In genomic region chr3R:16228719-16229704, dm6 we compare ENCODE assay signal across 5 fruit fly cellular contexts.
TF ChIP-seq lines count a peak whose summit lies in the region.

No protein-coding gene starts in this region.

- no peak for TF ChIP-seq CTCF in whole organism, embryonic (GFP tag; optimal IDR thresholded peaks at IDR 0.05; lab: Kevin White, UChicago)

TF ChIP-seq in whole organism, adult, 20 proteins besides CTCF, POLR2A, EP300 and RAD21:
- no peak for TF ChIP-seq CG7101 (tag; optimal IDR thresholded peaks at IDR 0.05; lab: Kevin White, UChicago)
- peak; percentile 44 for TF ChIP-seq tj (GFP tag; optimal IDR thresholded peaks at IDR 0.05; lab: Kevin White, UChicago)
- peak; percentile 74 for TF ChIP-seq Mnt (GFP tag; optimal IDR thresholded peaks at IDR 0.05; lab: Kevin White, UChicago)
- no peak for TF ChIP-seq CG1620 (GFP tag; optimal IDR thresholded peaks at IDR 0.05; lab: Kevin White, UChicago)
- TF ChIP-seq bab1 (GFP tag; optimal IDR thresholded peaks at IDR 0.05; lab: Kevin White, UChicago), result no peak
- TF ChIP-seq Clk (GFP tag; optimal IDR thresholded peaks at IDR 0.05; lab: Kevin White, UChicago), result no peak
- peak; percentile 70 for TF ChIP-seq kay (GFP tag; lab: Kevin White, UChicago; ENCODE audit: borderline replicate concordance)
- no peak for TF ChIP-seq cnc (optimal IDR thresholded peaks at IDR 0.05; lab: Kevin White, UChicago)
- peak; percentile 56 for TF ChIP-seq cic (GFP tag; optimal IDR thresholded peaks at IDR 0.05; lab: Kevin White, UChicago)

TF ChIP-seq in whole organism, embryonic, 481 proteins besides CTCF, POLR2A, EP300 and RAD21 (continues in another document):
- peak; percentile 90 for TF ChIP-seq abd-A (tag; optimal IDR thresholded peaks at IDR 0.05; lab: Kevin White, UChicago)
- no peak for TF ChIP-seq btn (GFP tag; optimal IDR thresholded peaks at IDR 0.05; lab: Kevin White, UChicago)
- peak; percentile 18 for TF ChIP-seq Vsx1 (GFP tag; optimal IDR thresholded peaks at IDR 0.05; lab: Kevin White, UChicago)
- peak; percentile 7 for TF ChIP-seq CG3163 (GFP tag; optimal IDR thresholded peaks at IDR 0.05; lab: Kevin White, UChicago)
- TF ChIP-seq kah (GFP tag; optimal IDR thresholded peaks at IDR 0.05; lab: Kevin White, UChicago), result peak; percentile 92
- peak; percentile 29 for TF ChIP-seq CG1832 (GFP tag; optimal IDR thresholded peaks at IDR 0.05; lab: Kevin White, UChicago)
- peak; percentile 53 for TF ChIP-seq gro (GFP tag; optimal IDR thresholded peaks at IDR 0.05; lab: Kevin White, UChicago)
- peak; percentile 99 for TF ChIP-seq cwo (GFP tag; optimal IDR thresholded peaks at IDR 0.05; lab: Kevin White, UChicago)
- TF ChIP-seq CG12769 (tag; optimal IDR thresholded peaks at IDR 0.05; lab: Kevin White, UChicago), result peak; percentile 23
- TF ChIP-seq cad (GFP tag; optimal IDR thresholded peaks at IDR 0.05; lab: Kevin White, UChicago), result peak; percentile 12
- TF ChIP-seq Hey (tag; optimal IDR thresholded peaks at IDR 0.05; lab: Kevin White, UChicago), result peak; percentile 71
- TF ChIP-seq CG30403 (GFP tag; optimal IDR thresholded peaks at IDR 0.05; lab: Kevin White, UChicago), result no peak
- peak; percentile 37 for TF ChIP-seq Kr (GFP tag; optimal IDR thresholded peaks at IDR 0.05; lab: Kevin White, UChicago)
- peak; percentile 76 for TF ChIP-seq nom (GFP tag; optimal IDR thresholded peaks at IDR 0.05; lab: Kevin White, UChicago)
- no peak for TF ChIP-seq lilli (GFP tag; optimal IDR thresholded peaks at IDR 0.05; lab: Kevin White, UChicago)
- no peak for TF ChIP-seq ham (GFP tag; IDR thresholded peaks at IDR 0.05; lab: Robert Waterston, UW)
- TF ChIP-seq CG13296 (GFP tag; optimal IDR thresholded peaks at IDR 0.05; lab: Kevin White, UChicago), result no peak
- TF ChIP-seq twi (tag; optimal IDR thresholded peaks at IDR 0.05; lab: Kevin White, UChicago), result peak; percentile 92
- no peak for TF ChIP-seq dmrt99B (tag; optimal IDR thresholded peaks at IDR 0.05; lab: Kevin White, UChicago)
- no peak for TF ChIP-seq Awh (GFP tag; IDR thresholded peaks at IDR 0.05; lab: Robert Waterston, UW)
- TF ChIP-seq schlank (tag; optimal IDR thresholded peaks at IDR 0.05; lab: Kevin White, UChicago), result no peak

TF ChIP-seq in whole organism, prepupa, 60 proteins besides CTCF, POLR2A, EP300 and RAD21 (continues in another document):
- TF ChIP-seq ss (GFP tag; optimal IDR thresholded peaks at IDR 0.05; lab: Kevin White, UChicago) (peak; percentile 63 to 78), Smox (GFP tag; optimal IDR thresholded peaks at IDR 0.05; lab: Kevin White, UChicago) (no peak), Gug (GFP tag; IDR thresholded peaks at IDR 0.05; lab: Robert Waterston, UW) (no peak), Lpt (GFP tag; optimal IDR thresholded peaks at IDR 0.05; lab: Kevin White, UChicago) (peak; percentile 30), Ets21C (GFP tag; optimal IDR thresholded peaks at IDR 0.05; lab: Kevin White, UChicago) (no peak), Hr39 (GFP tag; optimal IDR thresholded peaks at IDR 0.05; lab: Kevin White, UChicago) (no peak), acj6 (GFP tag; optimal IDR thresholded peaks at IDR 0.05; lab: Kevin White, UChicago) (no peak), net (GFP tag; optimal IDR thresholded peaks at IDR 0.05; lab: Kevin White, UChicago) (peak; percentile 5), spab (GFP tag; optimal IDR thresholded peaks at IDR 0.05; lab: Kevin White, UChicago) (peak; percentile 8), dsx (GFP tag; optimal IDR thresholded peaks at IDR 0.05; lab: Kevin White, UChicago; ENCODE audit: poor library complexity, severe bottlenecking) (peak; percentile 83), CG6276 (GFP tag; optimal IDR thresholded peaks at IDR 0.05; lab: Kevin White, UChicago) (peak; percentile 43), Hr4 (GFP tag; optimal IDR thresholded peaks at IDR 0.05; lab: Kevin White, UChicago) (no peak), CG6163 (GFP tag; IDR thresholded peaks at IDR 0.05; lab: Robert Waterston, UW) (no peak), OdsH (GFP tag; optimal IDR thresholded peaks at IDR 0.05; lab: Kevin White, UChicago) (no peak), svp (GFP tag; lab: Kevin White, UChicago) (peak; percentile 77), CG11762 (GFP tag; optimal IDR thresholded peaks at IDR 0.05; lab: Kevin White, UChicago; ENCODE audit: insufficient read depth) (no peak), Sox14 (GFP tag; optimal IDR thresholded peaks at IDR 0.05; lab: Kevin White, UChicago) (peak; percentile 17), CG10631 (GFP tag; optimal IDR thresholded peaks at IDR 0.05; lab: Kevin White, UChicago) (no peak), Blimp-1 (GFP tag; optimal IDR thresholded peaks at IDR 0.05; lab: Kevin White, UChicago) (peak; percentile 19), CG1621 (tag; optimal IDR thresholded peaks at IDR 0.05; lab: Kevin White, UChicago) (peak; percentile 30), fkh (GFP tag; optimal IDR thresholded peaks at IDR 0.05; lab: Kevin White, UChicago) (peak; percentile 74), Met (GFP tag; optimal IDR thresholded peaks at IDR 0.05; lab: Kevin White, UChicago) (peak; percentile 32)

TF ChIP-seq in whole organism, pupa, 21 proteins besides CTCF, POLR2A, EP300 and RAD21:
- peak; percentile 48 for TF ChIP-seq Pif1A (GFP tag; optimal IDR thresholded peaks at IDR 0.05; lab: Kevin White, UChicago)
- peak; percentile 33 for TF ChIP-seq CG15710 (tag; optimal IDR thresholded peaks at IDR 0.05; lab: Kevin White, UChicago)
- TF ChIP-seq gl (tag; optimal IDR thresholded peaks at IDR 0.05; lab: Kevin White, UChicago), result peak; percentile 28
- TF ChIP-seq CG10348 (GFP tag; IDR thresholded peaks at IDR 0.05; lab: Robert Waterston, UW), result no peak
- peak; percentile 83 for TF ChIP-seq CG13204 (GFP tag; optimal IDR thresholded peaks at IDR 0.05; lab: Kevin White, UChicago)
- peak; percentile 50 for TF ChIP-seq Snoo (tag; optimal IDR thresholded peaks at IDR 0.05; lab: Kevin White, UChicago)
- peak; percentile 11 for TF ChIP-seq CG34367 (tag; optimal IDR thresholded peaks at IDR 0.05; lab: Kevin White, UChicago)
- TF ChIP-seq CG8301 (tag; optimal IDR thresholded peaks at IDR 0.05; lab: Kevin White, UChicago), result no peak
- TF ChIP-seq Pif1B (GFP tag; optimal IDR thresholded peaks at IDR 0.05; lab: Kevin White, UChicago), result peak; percentile 23
- TF ChIP-seq CG17806 (tag; optimal IDR thresholded peaks at IDR 0.05; lab: Kevin White, UChicago), result no peak
- peak; percentile 90 for TF ChIP-seq EcR (GFP tag; optimal IDR thresholded peaks at IDR 0.05; lab: Kevin White, UChicago)
- TF ChIP-seq CG4496 (GFP tag; IDR thresholded peaks at IDR 0.05; lab: Robert Waterston, UW), result no peak
- TF ChIP-seq CG14655 (GFP tag; optimal IDR thresholded peaks at IDR 0.05; lab: Kevin White, UChicago), result no peak
- TF ChIP-seq CG8159 (tag; optimal IDR thresholded peaks at IDR 0.05; lab: Kevin White, UChicago), result peak; percentile 52

TF ChIP-seq in whole organism, wandering third instar larva, 38 proteins besides CTCF, POLR2A, EP300 and RAD21:
- TF ChIP-seq dsf (GFP tag; optimal IDR thresholded peaks at IDR 0.05; lab: Kevin White, UChicago; ENCODE audit: borderline replicate concordance) (no peak), Hr83 (GFP tag; optimal IDR thresholded peaks at IDR 0.05; lab: Kevin White, UChicago; ENCODE audit: poor library complexity, severe bottlenecking) (peak; percentile 1), sage (GFP tag; optimal IDR thresholded peaks at IDR 0.05; lab: Kevin White, UChicago) (peak; percentile 54), rgr (GFP tag; optimal IDR thresholded peaks at IDR 0.05; lab: Kevin White, UChicago) (no peak), Hnf4 (GFP tag; optimal IDR thresholded peaks at IDR 0.05; lab: Kevin White, UChicago) (peak; percentile 21), fru (GFP tag; optimal IDR thresholded peaks at IDR 0.05; lab: Kevin White, UChicago) (peak; percentile 12), Sp1 (GFP tag; optimal IDR thresholded peaks at IDR 0.05; lab: Kevin White, UChicago) (peak; percentile 60), CG32264 (GFP tag; optimal IDR thresholded peaks at IDR 0.05; lab: Kevin White, UChicago) (peak; percentile 9), psq (GFP tag; optimal IDR thresholded peaks at IDR 0.05; lab: Kevin White, UChicago) (peak; percentile 77), br (GFP tag; optimal IDR thresholded peaks at IDR 0.05; lab: Kevin White, UChicago) (no peak), foxo (GFP tag; optimal IDR thresholded peaks at IDR 0.05; lab: Kevin White, UChicago) (no peak), h (GFP tag; optimal IDR thresholded peaks at IDR 0.05; lab: Kevin White, UChicago) (peak; percentile 15), brk (GFP tag; optimal IDR thresholded peaks at IDR 0.05; lab: Kevin White, UChicago) (peak; percentile 49), Rel (GFP tag; optimal IDR thresholded peaks at IDR 0.05; lab: Kevin White, UChicago) (peak; percentile 57), Rel (tag; optimal IDR thresholded peaks at IDR 0.05; lab: Kevin White, UChicago) (peak; percentile 63)
